Worm (Caenorhabditis elegans) whole organism, dauer: ENCODE data around the gene str-140.

ENCODE experiments used
- unc-62 ChIP-seq: sonication (generic microtip); optimal IDR thresholded peaks from 2 replicates; lab custom pipeline; 2017; ENCODE audit warnings: missing biosample characterization, missing genetic modification reagents, missing genetic modification characterization

str-140 gene

DNA sequence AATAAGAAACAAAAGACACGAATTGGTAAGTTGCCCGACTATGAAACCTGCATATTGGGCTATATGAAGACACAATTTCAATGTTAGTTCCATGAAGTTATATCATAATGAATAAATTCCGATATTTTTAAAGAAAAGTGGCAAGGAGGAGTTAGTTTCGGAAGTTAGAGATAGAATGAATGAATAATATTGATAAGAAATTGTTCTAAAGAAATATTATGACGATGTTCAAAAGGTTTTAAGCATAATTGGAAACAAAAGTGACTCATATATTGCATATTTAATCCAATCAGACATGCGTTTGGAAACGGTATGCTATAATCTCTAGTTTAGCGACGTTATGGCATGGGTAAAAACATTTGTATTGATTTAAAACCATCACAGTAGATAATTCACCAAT is 1.9 kb upstream of the str-140 start, which contains the start of gene str-143:
str-143 (minus strand) TSS at position 101 of the 400 bp plus-strand sequence.
- TF ChIP-seq unc-62 (GFP tag; lab: Kevin White, UChicago), result no peak

ce11 chrV:8062074-8062473 is 5.6 kb downstream of the str-140 start, which contains the start of gene str-139:
Gene str-139, minus strand, starts transcription at chrV:8062174.
- no peak for TF ChIP-seq unc-62 (GFP tag; lab: Kevin White, UChicago)

DNA sequence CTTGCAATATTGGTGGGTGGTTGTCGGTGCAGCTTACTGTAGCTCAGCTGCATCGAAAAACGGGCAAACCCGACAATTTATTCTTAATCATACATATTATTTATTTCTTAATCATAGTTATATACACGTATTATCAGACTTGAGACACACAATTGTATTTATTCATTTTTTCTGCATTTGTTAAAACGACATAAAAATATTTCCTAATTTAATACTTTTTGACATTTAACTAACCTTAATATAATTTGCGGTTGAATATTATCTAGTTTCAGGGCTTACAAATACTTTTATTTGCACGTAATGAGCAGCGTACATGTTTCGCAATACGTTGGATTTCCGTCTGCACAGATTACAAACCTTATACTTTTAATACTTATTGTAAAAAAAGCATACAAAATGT is 9.3 kb downstream of the str-140 start, which contains the start of gene str-138:
str-138 (plus strand) TSS at position 301 of the 400 bp plus-strand sequence.
- no peak for TF ChIP-seq unc-62 (GFP tag; lab: Kevin White, UChicago)

DNA sequence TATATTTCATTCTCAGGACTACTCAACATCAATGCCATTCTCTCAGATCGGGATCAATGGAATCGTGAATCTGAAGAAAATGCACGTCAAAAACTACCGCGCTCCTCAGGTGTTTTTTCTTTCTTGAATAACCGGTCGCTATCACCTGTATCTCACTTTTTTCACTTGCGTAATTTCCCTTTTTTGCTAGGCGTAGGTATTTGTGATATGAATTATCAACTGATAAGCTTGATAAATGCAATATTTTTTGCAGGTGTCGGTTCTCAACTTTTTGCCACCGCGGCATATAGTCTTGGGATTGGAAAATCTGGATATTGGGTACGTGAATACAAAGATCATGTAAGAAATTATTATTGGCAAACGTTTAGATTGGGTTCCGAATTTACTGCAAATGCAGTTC is 12.5 kb downstream of the str-140 start:
- TF ChIP-seq unc-62 (GFP tag; lab: Kevin White, UChicago), result no peak

ce11 chrV:8054130-8054529 is 13.6 kb downstream of the str-140 start, which contains the start of gene ZC513.2:
Gene ZC513.2, plus strand, starts transcription at chrV:8054430.
- no peak for TF ChIP-seq unc-62 (GFP tag; lab: Kevin White, UChicago)

DNA sequence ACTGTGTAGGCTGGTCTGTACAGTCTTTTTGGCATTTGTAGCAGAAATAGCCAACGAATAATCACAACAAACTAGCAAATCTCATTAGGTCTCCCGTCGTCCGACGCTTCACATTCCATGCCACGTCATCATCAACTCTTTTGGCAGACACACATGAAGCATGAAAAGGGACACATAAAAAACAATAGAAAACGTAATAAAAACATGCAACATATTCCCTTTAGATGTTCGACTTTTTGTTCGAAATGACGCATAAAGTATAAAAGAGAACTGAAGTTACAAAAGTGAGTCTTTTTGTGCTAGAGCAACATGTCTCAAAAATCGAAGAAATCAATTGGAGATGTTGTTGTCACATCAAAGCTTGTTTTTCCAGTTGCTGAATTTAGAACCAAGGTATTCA is 15.8 kb downstream of the str-140 start, which contains the start of gene sth-1:
sth-1 (plus strand) TSS at position 301 of the 400 bp plus-strand sequence.
- TF ChIP-seq unc-62 (GFP tag; lab: Kevin White, UChicago), result no peak

DNA sequence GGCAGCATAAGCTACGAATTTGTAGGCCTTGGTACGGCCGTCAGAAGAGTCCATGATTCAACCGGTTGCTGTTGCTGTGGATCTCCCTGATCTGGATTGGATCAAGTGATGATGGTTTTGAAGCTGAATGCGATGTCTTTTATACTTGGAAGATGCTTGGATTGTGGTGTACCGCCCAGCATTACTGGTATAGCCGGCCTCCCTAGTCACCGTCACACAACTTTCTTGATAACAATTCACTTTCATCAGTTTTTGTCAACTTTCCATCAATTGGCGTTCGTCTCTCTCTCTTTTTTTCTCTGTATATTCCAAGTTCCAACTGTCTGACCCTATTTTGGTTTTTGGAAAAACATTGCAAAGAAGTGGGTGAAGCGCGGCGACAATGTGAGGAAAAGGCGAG is 16.9 kb downstream of the str-140 start, which contains the start of gene col-43:
col-43 (minus strand) TSS at position 101 of the 400 bp plus-strand sequence.
- no peak for TF ChIP-seq unc-62 (GFP tag; lab: Kevin White, UChicago)

ce11 chrV:8050059-8050677 is 17.5 kb downstream of the str-140 start:
- no peak for TF ChIP-seq unc-62 (GFP tag; lab: Kevin White, UChicago)

DNA sequence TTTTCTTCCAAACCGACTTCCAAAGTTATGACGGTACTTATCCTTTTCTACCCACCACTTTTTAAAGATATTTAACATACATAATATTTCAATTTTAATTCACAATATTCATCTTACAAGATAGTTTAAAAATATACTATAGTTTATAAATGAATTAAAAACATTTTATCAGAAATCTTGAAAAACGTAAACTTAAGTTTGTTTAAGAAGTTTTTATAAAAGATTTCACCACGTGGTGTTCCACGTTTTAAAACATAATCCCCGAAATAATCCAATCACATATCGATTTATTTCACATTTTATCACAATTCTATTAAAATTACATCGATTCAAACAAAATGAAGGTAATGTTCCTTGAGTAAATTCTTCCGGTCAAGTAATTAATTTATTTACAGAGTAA is 21.0 kb downstream of the str-140 start, which contains the start of gene ZC513.3:
ZC513.3 (plus strand) TSS at position 301 of the 400 bp plus-strand sequence.
- TF ChIP-seq unc-62 (GFP tag; lab: Kevin White, UChicago), result no peak

ce11 chrV:8044957-8045356 is 22.7 kb downstream of the str-140 start:
- TF ChIP-seq unc-62 (GFP tag; lab: Kevin White, UChicago), result no peak

- TF ChIP-seq unc-62 (GFP tag; lab: Kevin White, UChicago), result no peak
Observed at ce11 chrV:8043664-8044063, 24.0 kb downstream of the str-140 start.

DNA sequence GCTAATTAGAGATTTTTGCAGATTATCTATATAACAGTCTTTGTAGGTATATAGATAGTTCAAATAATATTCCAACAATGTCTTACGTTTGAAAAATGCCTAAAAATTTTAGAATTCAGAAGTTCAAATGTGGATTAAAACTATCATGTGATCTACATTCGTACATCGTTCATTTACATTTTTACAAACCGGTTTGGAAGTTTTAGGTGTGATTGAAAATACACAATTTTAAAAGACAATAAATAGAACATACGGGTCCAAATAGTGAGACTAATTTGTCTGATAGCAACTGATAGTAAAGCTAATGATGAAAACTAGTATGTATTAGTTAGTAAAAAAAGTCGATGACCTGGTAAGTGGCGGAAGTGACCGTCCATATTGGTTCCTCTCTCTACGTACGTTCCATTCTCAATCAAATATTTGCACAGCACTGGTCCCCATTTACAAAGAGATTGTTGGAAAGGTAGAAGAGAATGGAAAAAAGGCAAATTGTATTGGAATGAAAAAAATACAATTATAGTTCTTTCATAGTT is 26.3 kb downstream of the str-140 start:
- no peak for TF ChIP-seq unc-62 (GFP tag; lab: Kevin White, UChicago)

DNA sequence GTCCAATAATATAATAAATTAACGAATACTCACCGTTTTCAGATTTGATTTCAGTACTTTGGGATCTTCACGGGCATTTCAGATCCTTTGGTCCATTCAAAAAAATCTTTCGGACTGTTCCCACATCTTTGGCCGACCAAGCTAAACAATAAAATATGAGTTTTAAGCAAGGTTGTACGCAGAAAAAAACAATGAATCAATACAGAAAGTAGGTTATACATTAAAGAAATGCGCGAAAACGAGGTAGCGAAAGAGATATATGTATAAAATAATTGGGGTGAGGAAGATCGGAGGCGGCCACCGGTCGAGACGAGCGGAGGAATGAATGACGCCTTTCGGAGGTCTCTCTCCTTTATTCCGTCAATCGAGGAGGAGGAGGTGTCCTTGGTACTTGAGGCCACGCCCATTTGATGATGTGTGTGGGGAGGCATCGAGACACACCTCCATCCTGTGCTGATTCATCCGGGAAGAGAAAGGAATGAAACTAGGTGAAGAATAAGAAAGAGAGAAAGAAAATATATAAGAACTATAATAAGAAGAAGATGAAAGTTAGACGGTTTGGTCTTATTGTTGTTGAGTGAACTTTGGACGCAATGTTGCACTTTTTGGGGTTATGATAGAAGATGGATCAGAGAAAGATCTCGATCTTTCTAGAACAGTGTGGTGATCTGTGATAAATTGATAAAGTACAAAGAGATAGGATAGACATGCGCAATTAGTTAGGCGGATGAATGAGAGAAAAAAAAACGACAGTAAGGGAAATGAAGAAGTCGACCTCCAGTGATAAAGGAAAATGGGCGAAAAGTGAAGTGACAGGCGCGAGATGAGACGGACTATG is 27.2 kb downstream of the str-140 start:
- no peak for TF ChIP-seq unc-62 (GFP tag; lab: Kevin White, UChicago)

DNA sequence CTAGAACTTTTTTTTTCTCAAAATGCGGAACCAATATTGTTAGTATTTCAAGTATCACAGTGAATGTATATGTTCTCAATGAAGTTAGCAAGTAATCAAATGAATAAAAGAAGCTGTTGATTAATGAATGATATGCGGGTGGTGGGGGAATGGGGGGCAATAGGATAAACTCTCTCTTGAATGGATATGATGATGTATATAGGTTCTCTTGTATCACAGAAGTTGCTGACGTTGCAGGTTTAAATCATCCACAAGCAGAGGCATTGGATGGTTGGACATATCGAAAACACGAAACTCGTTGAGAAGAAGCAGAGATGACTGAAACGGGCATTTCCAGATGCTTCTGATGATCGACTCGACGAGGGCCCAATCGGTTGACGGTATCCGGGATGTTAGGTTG is 28.1 kb downstream of the str-140 start:
- TF ChIP-seq unc-62 (GFP tag; lab: Kevin White, UChicago), result no peak

ce11 chrV:8039085-8039525 is 28.6 kb downstream of the str-140 start:
- TF ChIP-seq unc-62 (GFP tag; lab: Kevin White, UChicago), result no peak

- TF ChIP-seq unc-62 (GFP tag; lab: Kevin White, UChicago), result no peak
Observed at ce11 chrV:8035947-8036346, 31.8 kb downstream of the str-140 start, which contains the start of gene ZC513.14. Gene ZC513.14, minus strand, starts transcription at chrV:8036047.
